Fruit fly (Drosophila melanogaster) whole organism, prepupa: ENCODE measurements around the gene CG43447.
A peak's percentile ranks its signal among the peaks of the same experiment; 100 is the strongest.

ENCODE experiments used
- Blimp-1 ChIP-seq: fragments of 200-800 bp; sonication (Bioruptor generic); optimal IDR thresholded peaks from 3 replicates; lab custom pipeline; 2017; ENCODE audit warnings: missing biosample characterization, missing genetic modification characterization, mild to moderate bottlenecking, moderate library complexity, missing genetic modification reagents
- CG10631 ChIP-seq: fragments of 200-800 bp; sonication (Bioruptor generic); optimal IDR thresholded peaks from 2 replicates; lab custom pipeline; 2016; ENCODE audit warnings: missing biosample characterization, missing genetic modification characterization
- CG10669 ChIP-seq: fragments of 200-800 bp; sonication (Bioruptor generic); optimal IDR thresholded peaks from 3 replicates; lab custom pipeline; 2018; ENCODE audit warnings: missing biosample characterization, mild to moderate bottlenecking, missing genetic modification characterization, moderate library complexity
- CG11294 ChIP-seq: fragments of 200-800 bp; sonication (Bioruptor generic); IDR thresholded peaks from 2 replicates; pipeline ENCODE4 v1.3.6; 2022; ENCODE audit warnings: missing biosample characterization, missing genetic modification characterization
- CG11762 ChIP-seq: fragments of 200-800 bp; sonication (Bioruptor generic); optimal IDR thresholded peaks from 3 replicates; lab custom pipeline; 2016; ENCODE audit warnings: missing biosample characterization, missing genetic modification characterization; ENCODE audit not compliant: insufficient read depth
- CG11902 ChIP-seq: fragments of 200-800 bp; sonication (Bioruptor generic); optimal IDR thresholded peaks from 3 replicates; lab custom pipeline; 2016; ENCODE audit warnings: missing biosample characterization, missing genetic modification characterization
- CG15336 ChIP-seq: fragments of 200-800 bp; sonication (Bioruptor generic); IDR thresholded peaks from 2 replicates; pipeline ENCODE4 v1.3.6; 2022; ENCODE audit warnings: missing biosample characterization, missing genetic modification characterization
- CG1621 ChIP-seq: fragments of 200-800 bp; sonication (Bioruptor generic); optimal IDR thresholded peaks from 3 replicates; lab custom pipeline; 2018; ENCODE audit warnings: missing biosample characterization, mild to moderate bottlenecking, missing genetic modification characterization
- CG16779 ChIP-seq: fragments of 200-800 bp; sonication (Bioruptor generic); optimal IDR thresholded peaks from 3 replicates; lab custom pipeline; 2017; ENCODE audit warnings: missing biosample characterization, mild to moderate bottlenecking, missing genetic modification characterization
- CG3032 ChIP-seq: fragments of 200-800 bp; optimal IDR thresholded peaks from 2 replicates; lab custom pipeline; 2019; ENCODE audit warnings: missing biosample characterization, mild to moderate bottlenecking, missing genetic modification characterization, moderate library complexity
- CG31627 ChIP-seq: fragments of 200-800 bp; sonication (Bioruptor generic); optimal IDR thresholded peaks from 3 replicates; lab custom pipeline; 2016; ENCODE audit warnings: missing biosample characterization, missing genetic modification characterization
- CG32006 ChIP-seq: fragments of 200-800 bp; sonication (Bioruptor generic); optimal IDR thresholded peaks from 3 replicates; lab custom pipeline; 2017; ENCODE audit warnings: missing biosample characterization, mild to moderate bottlenecking, missing genetic modification characterization
- CG34406 ChIP-seq: fragments of 200-800 bp; sonication (Bioruptor generic); optimal IDR thresholded peaks from 3 replicates; lab custom pipeline; 2016; ENCODE audit warnings: missing biosample characterization, missing genetic modification characterization
- CG3919 ChIP-seq: fragments of 200-800 bp; sonication (Bioruptor generic); optimal IDR thresholded peaks from 3 replicates; lab custom pipeline; 2016; ENCODE audit warnings: missing biosample characterization, missing genetic modification characterization
- CG4318 ChIP-seq: fragments of 200-800 bp; sonication (Bioruptor generic); optimal IDR thresholded peaks from 3 replicates; lab custom pipeline; 2017; ENCODE audit warnings: missing biosample characterization, mild to moderate bottlenecking, missing genetic modification characterization
- CG6163 ChIP-seq: fragments of 200-800 bp; sonication (Bioruptor generic); IDR thresholded peaks from 3 replicates; pipeline ENCODE4 v1.3.6; 2022; ENCODE audit warnings: missing biosample characterization, missing genetic modification characterization
- CG6276 ChIP-seq: fragments of 200-800 bp; sonication (Bioruptor generic); optimal IDR thresholded peaks from 2 replicates; lab custom pipeline; 2017; ENCODE audit warnings: missing biosample characterization, mild to moderate bottlenecking, missing genetic modification characterization
- CG6808 ChIP-seq: fragments of 200-800 bp; sonication (Bioruptor generic); optimal IDR thresholded peaks from 3 replicates; lab custom pipeline; 2017; ENCODE audit warnings: missing biosample characterization, missing genetic modification characterization, mild to moderate bottlenecking, moderate library complexity, missing genetic modification reagents
- CG6854 ChIP-seq: fragments of 200-800 bp; sonication (Bioruptor generic); optimal IDR thresholded peaks from 2 replicates; lab custom pipeline; 2017; ENCODE audit warnings: missing biosample characterization, mild to moderate bottlenecking, missing genetic modification characterization
- CG8119 ChIP-seq: fragments of 200-800 bp; sonication (Bioruptor generic); IDR thresholded peaks from 3 replicates; pipeline ENCODE4 v1.3.6; 2022; ENCODE audit warnings: missing biosample characterization, missing genetic modification characterization
- CG8632 ChIP-seq: fragments of 200-800 bp; sonication (Bioruptor generic); optimal IDR thresholded peaks from 3 replicates; lab custom pipeline; 2016; ENCODE audit warnings: missing biosample characterization, missing genetic modification characterization
- CG9139 ChIP-seq: fragments of 200-800 bp; sonication (Bioruptor generic); optimal IDR thresholded peaks from 3 replicates; lab custom pipeline; 2017; ENCODE audit warnings: missing biosample characterization, mild to moderate bottlenecking, missing genetic modification characterization
- Eip75B ChIP-seq: fragments of 200-800 bp; sonication (Bioruptor generic); optimal IDR thresholded peaks from 3 replicates; lab custom pipeline; 2016; ENCODE audit warnings: missing biosample characterization, missing genetic modification characterization
- Eip78C ChIP-seq: fragments of 200-800 bp; sonication (Bioruptor generic); peaks from one replicate; lab custom pipeline; 2016; ENCODE audit warnings: missing biosample characterization, missing genetic modification characterization
- Eip93F ChIP-seq: fragments of 200-800 bp; sonication (Bioruptor generic); optimal IDR thresholded peaks from 2 replicates; lab custom pipeline; 2016; ENCODE audit warnings: missing biosample characterization, mild to moderate bottlenecking, missing genetic modification characterization
- Ets21C ChIP-seq: fragments of 200-800 bp; sonication (Bioruptor generic); optimal IDR thresholded peaks from 3 replicates; lab custom pipeline; 2016; ENCODE audit warnings: missing biosample characterization, missing genetic modification characterization
- Ets96B ChIP-seq: fragments of 200-800 bp; optimal IDR thresholded peaks from 2 replicates; lab custom pipeline; 2019; ENCODE audit warnings: missing biosample characterization, mild to moderate bottlenecking, missing genetic modification characterization, moderate library complexity
- Gug ChIP-seq: fragments of 200-800 bp; sonication (Bioruptor generic); IDR thresholded peaks from 2 replicates; pipeline ENCODE4 v1.3.6; 2022; ENCODE audit warnings: missing biosample characterization, missing genetic modification characterization
- Hr38 ChIP-seq: sonication (Bioruptor generic); optimal IDR thresholded peaks from 2 replicates; lab custom pipeline; 2016; ENCODE audit warnings: missing biosample characterization, missing genetic modification characterization
- Lpt ChIP-seq: fragments of 200-800 bp; sonication (Bioruptor generic); optimal IDR thresholded peaks from 3 replicates; lab custom pipeline; 2016; ENCODE audit warnings: missing biosample characterization, missing genetic modification characterization
- Met ChIP-seq: fragments of 200-800 bp; sonication (Bioruptor generic); optimal IDR thresholded peaks from 3 replicates; lab custom pipeline; 2016; ENCODE audit warnings: missing biosample characterization, missing genetic modification characterization
- Smox ChIP-seq: fragments of 200-800 bp; sonication (Bioruptor generic); optimal IDR thresholded peaks from 3 replicates; lab custom pipeline; 2016; ENCODE audit warnings: missing biosample characterization, missing genetic modification characterization
- Sox102F ChIP-seq: fragments of 200-800 bp; sonication (Bioruptor generic); optimal IDR thresholded peaks from 2 replicates; lab custom pipeline; 2016; ENCODE audit warnings: missing biosample characterization, mild to moderate bottlenecking, missing genetic modification characterization
- Sox15 ChIP-seq: fragments of 200-800 bp; sonication (Bioruptor generic); optimal IDR thresholded peaks from 3 replicates; lab custom pipeline; 2016; ENCODE audit warnings: missing biosample characterization, missing genetic modification characterization
- achi ChIP-seq: fragments of 200-800 bp; sonication (Bioruptor generic); optimal IDR thresholded peaks from 3 replicates; lab custom pipeline; 2016; ENCODE audit warnings: missing biosample characterization, missing genetic modification characterization
- acj6 ChIP-seq: fragments of 200-800 bp; sonication (Bioruptor generic); optimal IDR thresholded peaks from 3 replicates; lab custom pipeline; 2016; ENCODE audit warnings: missing biosample characterization, missing genetic modification characterization
- cyc ChIP-seq: fragments of 200-800 bp; sonication (Bioruptor generic); optimal IDR thresholded peaks from 3 replicates; lab custom pipeline; 2016; ENCODE audit warnings: missing biosample characterization, missing genetic modification characterization
- dac ChIP-seq: fragments of 200-800 bp; sonication (Bioruptor generic); optimal IDR thresholded peaks from 2 replicates; lab custom pipeline; 2017; ENCODE audit warnings: missing biosample characterization, mild to moderate bottlenecking, missing genetic modification characterization
- dsx ChIP-seq: fragments of 200-800 bp; optimal IDR thresholded peaks from 3 replicates; lab custom pipeline; 2019; ENCODE audit warnings: missing biosample characterization, mild to moderate bottlenecking, missing genetic modification characterization, moderate library complexity; ENCODE audit not compliant: poor library complexity, severe bottlenecking
- eg ChIP-seq: fragments of 200-800 bp; sonication (Bioruptor generic); IDR thresholded peaks from 3 replicates; pipeline ENCODE4 v1.3.6; 2022; ENCODE audit warnings: missing biosample characterization, missing genetic modification characterization
- esn ChIP-seq: fragments of 200-800 bp; sonication (Bioruptor generic); optimal IDR thresholded peaks from 2 replicates; lab custom pipeline; 2016; ENCODE audit warnings: missing biosample characterization, mild to moderate bottlenecking, missing genetic modification characterization, moderate library complexity
- fd85E ChIP-seq: fragments of 200-800 bp; sonication (Bioruptor generic); optimal IDR thresholded peaks from 3 replicates; lab custom pipeline; 2016; ENCODE audit warnings: missing biosample characterization, missing genetic modification characterization
- fkh ChIP-seq: fragments of 200-800 bp; sonication (Bioruptor generic); optimal IDR thresholded peaks from 3 replicates; lab custom pipeline; 2017; ENCODE audit warnings: missing biosample characterization, mild to moderate bottlenecking, missing genetic modification characterization, moderate library complexity
- lz ChIP-seq: fragments of 200-800 bp; sonication (Bioruptor generic); optimal IDR thresholded peaks from 3 replicates; lab custom pipeline; 2016; ENCODE audit warnings: missing biosample characterization, missing genetic modification characterization
- pdm3 ChIP-seq: fragments of 200-800 bp; sonication (Bioruptor generic); optimal IDR thresholded peaks from 3 replicates; lab custom pipeline; 2016; ENCODE audit warnings: missing biosample characterization, missing genetic modification characterization
- salr ChIP-seq, 2 experiments: fragments of 200-800 bp; sonication (Bioruptor generic); optimal IDR thresholded peaks; 3 replicates each; lab custom pipeline; 2016 to 2018; ENCODE audit warnings: missing biosample characterization in 2 of 2, missing genetic modification characterization in 2 of 2, mild to moderate bottlenecking in 1 of 2
- spab ChIP-seq: fragments of 200-800 bp; sonication (Bioruptor generic); optimal IDR thresholded peaks from 2 replicates; lab custom pipeline; 2017; ENCODE audit warnings: missing biosample characterization, mild to moderate bottlenecking, missing genetic modification characterization, missing genetic modification reagents
- ss ChIP-seq, 2 experiments: fragments of 200-800 bp; sonication (Bioruptor generic); optimal IDR thresholded peaks; 2 replicates in 1 of 2; 3 replicates in 1 of 2; lab custom pipeline; 2017 to 2018; ENCODE audit warnings: mild to moderate bottlenecking in 2 of 2, missing biosample characterization in 2 of 2, missing genetic modification characterization in 2 of 2, moderate library complexity in 1 of 2
- svp ChIP-seq: fragments of 200-800 bp; sonication (Bioruptor generic); peaks from one replicate; lab custom pipeline; 2016; ENCODE audit warnings: missing biosample characterization, missing genetic modification characterization
- topi ChIP-seq: fragments of 200-800 bp; sonication (Bioruptor generic); optimal IDR thresholded peaks from 3 replicates; lab custom pipeline; 2016; ENCODE audit warnings: missing biosample characterization, missing genetic modification characterization

Gene CG43447

dm6 chr3R:27440012-27440411, at the start of gene CG43447:
Gene CG43447, plus strand, starts transcription at chr3R:27440312.
- TF ChIP-seq spab, result no peak
- TF ChIP-seq Smox, result no peak
- TF ChIP-seq fd85E (GFP tag; lab: Kevin White, UChicago), result no peak
- TF ChIP-seq CG8632, result no peak
- no peak for TF ChIP-seq fkh
- TF ChIP-seq CG11762, result no peak
- TF ChIP-seq Hr38 (GFP tag; lab: Kevin White, UChicago), result no peak
- TF ChIP-seq dsx, result no peak
- TF ChIP-seq CG9139, result no peak
- TF ChIP-seq CG11294 (GFP tag; lab: Robert Waterston, UW), result no peak

dm6 chr3R:27407049-27407448, 33.1 kb upstream of the CG43447 start:
- TF ChIP-seq CG10669 (no peak), CG6163 (GFP tag; lab: Robert Waterston, UW) (peak; percentile 45; the same call in 1 of the 3 replicates), CG4318 (no peak), topi (no peak), Gug (GFP tag; lab: Robert Waterston, UW) (peak; percentile 71), Lpt (GFP tag; lab: Kevin White, UChicago) (no peak), Eip78C (GFP tag; lab: Kevin White, UChicago) (peak; percentile 30), Sox15 (GFP tag; lab: Kevin White, UChicago) (no peak), lz (GFP tag; lab: Kevin White, UChicago) (no peak), Sox102F (GFP tag; lab: Kevin White, UChicago) (no peak), pdm3 (GFP tag; lab: Kevin White, UChicago) (no peak), Met (no peak), svp (GFP tag; lab: Kevin White, UChicago) (no peak), Eip93F (GFP tag; lab: Kevin White, UChicago) (no peak), CG3919 (peak; percentile 5), CG32006 (GFP tag; lab: Kevin White, UChicago) (peak; percentile 42), spab (no peak), achi (GFP tag; lab: Kevin White, UChicago) (no peak), CG16779 (tag; lab: Kevin White, UChicago) (no peak), Eip75B (GFP tag; lab: Kevin White, UChicago) (no peak), Blimp-1 (GFP tag; lab: Kevin White, UChicago) (no peak), CG34406 (GFP tag; lab: Kevin White, UChicago) (no peak), acj6 (GFP tag; lab: Kevin White, UChicago) (no peak), dac (GFP tag; lab: Kevin White, UChicago) (no peak), CG6854 (no peak), dsx (no peak), cyc (no peak), fkh (peak; percentile 16), Ets21C (GFP tag; lab: Kevin White, UChicago) (no peak), CG3032 (tag; lab: Kevin White, UChicago) (no peak), CG6276 (GFP tag; lab: Kevin White, UChicago) (peak; percentile 42), Smox (no peak), CG11902 (GFP tag; lab: Kevin White, UChicago) (no peak), CG31627 (GFP tag; lab: Kevin White, UChicago) (no peak), Ets96B (tag; lab: Kevin White, UChicago) (no peak), fd85E (GFP tag; lab: Kevin White, UChicago) (no peak), ss (GFP tag; optimal IDR thresholded peaks at IDR 0.05; lab: Kevin White, UChicago) (no peak), CG8632 (no peak), CG10631 (no peak), CG1621 (tag; lab: Kevin White, UChicago) (no peak), CG9139 (no peak), CG11762 (no peak), Hr38 (GFP tag; lab: Kevin White, UChicago) (no peak), salr (GFP tag; optimal IDR thresholded peaks at IDR 0.05; lab: Kevin White, UChicago) (peak in 1 of 2 experiments; percentile 20), CG8119 (peak; percentile 56), CG6808 (GFP tag; lab: Kevin White, UChicago) (no peak), esn (GFP tag; lab: Kevin White, UChicago) (no peak), CG15336 (peak; percentile 53), eg (GFP tag; lab: Robert Waterston, UW) (peak; percentile 74; the same call in 2 of the 3 replicates)
